Worm (Caenorhabditis elegans): Measurements from ENCODE around the gene srh-37.

Gene srh-37

DNA sequence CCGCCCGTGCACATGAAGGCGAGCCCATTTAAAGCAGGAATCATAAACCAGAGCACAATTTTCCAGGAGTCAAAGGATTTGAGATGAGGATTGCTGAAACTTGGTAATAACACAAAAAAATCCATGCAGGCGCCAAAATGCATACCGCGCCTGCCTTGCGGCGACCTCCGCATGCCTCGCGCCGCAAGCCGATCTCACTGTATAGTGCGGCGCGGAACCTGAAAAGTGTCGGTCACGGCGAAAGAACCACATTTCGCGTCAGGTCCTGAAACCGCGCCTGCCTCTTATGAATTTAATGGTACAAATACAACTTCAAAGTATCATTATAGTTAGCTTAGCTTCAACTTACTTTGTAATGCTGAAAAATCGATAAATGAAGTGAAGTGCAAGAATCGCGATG lies 11.8 kb downstream of the srh-37 start:
- TF ChIP-seq sea-1 (GFP tag; conservative IDR thresholded peaks at IDR 0.05) (no peak), pes-1 (GFP tag; IDR thresholded peaks at IDR 0.05) (no peak), flt-1 (GFP tag; IDR thresholded peaks at IDR 0.05) (no peak), B0310.2 (tag; optimal IDR thresholded peaks at IDR 0.05) (no peak), ceh-36 (tag; optimal IDR thresholded peaks at IDR 0.05) (no peak), tbx-11 (GFP tag; IDR thresholded peaks at IDR 0.05) (no peak), tbx-37 (GFP tag; conservative IDR thresholded peaks at IDR 0.05) (no peak), hmbx-1 (tag; optimal IDR thresholded peaks at IDR 0.05) (no peak), ama-1 (optimal IDR thresholded peaks at IDR 0.05) (no peak), ets-7 (tag; optimal IDR thresholded peaks at IDR 0.05) (no peak), hnd-1 (tag; optimal IDR thresholded peaks at IDR 0.05) (no peak), scrt-1 (GFP tag; IDR thresholded peaks at IDR 0.05) (no peak), aly-1 (tag; optimal IDR thresholded peaks at IDR 0.05) (no peak), F13C5.2 (tag; optimal IDR thresholded peaks at IDR 0.05) (no peak), hmg-4 (GFP tag; optimal IDR thresholded peaks at IDR 0.05) (no peak), ceh-13 (GFP tag; optimal IDR thresholded peaks at IDR 0.05) (no peak), tra-4 (tag; optimal IDR thresholded peaks at IDR 0.05) (no peak)

ce11 chrV:497399-497798 lies 14.9 kb downstream of the srh-37 start, which contains the start of gene T01G6.1:
T01G6.1 (plus strand) TSS chrV:497699.
- TF ChIP-seq B0310.2 (tag; optimal IDR thresholded peaks at IDR 0.05), result no peak
- TF ChIP-seq ceh-13 (GFP tag; optimal IDR thresholded peaks at IDR 0.05), result no peak
- no peak for TF ChIP-seq F13C5.2 (tag; optimal IDR thresholded peaks at IDR 0.05)
- TF ChIP-seq scrt-1 (GFP tag; IDR thresholded peaks at IDR 0.05), result no peak
- no peak for TF ChIP-seq aly-1 (tag; optimal IDR thresholded peaks at IDR 0.05)
- no peak for TF ChIP-seq hmbx-1 (tag; optimal IDR thresholded peaks at IDR 0.05)
- TF ChIP-seq tbx-11 (GFP tag; IDR thresholded peaks at IDR 0.05), result no peak
- TF ChIP-seq ama-1 (optimal IDR thresholded peaks at IDR 0.05), result no peak
- no peak for TF ChIP-seq tra-4 (tag; optimal IDR thresholded peaks at IDR 0.05)
- TF ChIP-seq pes-1 (GFP tag; IDR thresholded peaks at IDR 0.05), result no peak

DNA sequence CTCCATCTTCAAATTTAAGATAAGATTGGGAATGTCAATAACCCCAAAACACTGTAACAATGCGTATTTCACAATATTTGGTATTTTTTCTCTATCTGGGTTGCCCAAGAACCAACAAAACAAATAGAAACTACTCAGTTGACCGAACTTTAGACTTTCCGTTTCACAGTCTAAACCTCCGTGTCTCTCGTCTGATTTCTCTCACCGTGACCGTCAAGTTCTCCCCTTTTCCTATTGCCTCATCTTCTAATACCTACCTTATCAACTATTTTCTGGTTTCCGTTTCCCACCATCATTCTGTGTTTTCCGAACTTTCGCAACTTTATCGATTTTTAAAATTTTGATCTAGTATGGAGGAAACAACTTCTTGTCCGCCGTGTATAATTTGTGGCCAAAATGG lies 18.0 kb downstream of the srh-37 start, which contains the start of gene nhr-131:
Gene nhr-131, plus strand, starts transcription at position 87 of the 400 bp plus-strand sequence.
- no peak for TF ChIP-seq B0310.2 (tag; optimal IDR thresholded peaks at IDR 0.05)
- no peak for TF ChIP-seq ets-7 (tag; optimal IDR thresholded peaks at IDR 0.05)
- no peak for TF ChIP-seq sea-1 (GFP tag; conservative IDR thresholded peaks at IDR 0.05)
- no peak for TF ChIP-seq hnd-1 (tag; optimal IDR thresholded peaks at IDR 0.05)
- TF ChIP-seq tra-4 (tag; optimal IDR thresholded peaks at IDR 0.05), result no peak
- no peak for TF ChIP-seq hmg-4 (GFP tag; optimal IDR thresholded peaks at IDR 0.05)
- no peak for TF ChIP-seq tbx-37 (GFP tag; conservative IDR thresholded peaks at IDR 0.05)
- TF ChIP-seq ceh-36 (tag; optimal IDR thresholded peaks at IDR 0.05), result no peak

- TF ChIP-seq hmbx-1 (tag; optimal IDR thresholded peaks at IDR 0.05) (no peak), F13C5.2 (tag; optimal IDR thresholded peaks at IDR 0.05) (no peak), pes-1 (GFP tag; IDR thresholded peaks at IDR 0.05) (no peak), tbx-11 (GFP tag; IDR thresholded peaks at IDR 0.05) (no peak), sea-1 (GFP tag; conservative IDR thresholded peaks at IDR 0.05) (no peak), ama-1 (optimal IDR thresholded peaks at IDR 0.05) (no peak), tra-4 (tag; optimal IDR thresholded peaks at IDR 0.05) (no peak)
Measured at ce11 chrV:491432-491831, 20.9 kb downstream of the srh-37 start, which contains the start of gene str-196. str-196 (plus strand) TSS chrV:491732.

DNA sequence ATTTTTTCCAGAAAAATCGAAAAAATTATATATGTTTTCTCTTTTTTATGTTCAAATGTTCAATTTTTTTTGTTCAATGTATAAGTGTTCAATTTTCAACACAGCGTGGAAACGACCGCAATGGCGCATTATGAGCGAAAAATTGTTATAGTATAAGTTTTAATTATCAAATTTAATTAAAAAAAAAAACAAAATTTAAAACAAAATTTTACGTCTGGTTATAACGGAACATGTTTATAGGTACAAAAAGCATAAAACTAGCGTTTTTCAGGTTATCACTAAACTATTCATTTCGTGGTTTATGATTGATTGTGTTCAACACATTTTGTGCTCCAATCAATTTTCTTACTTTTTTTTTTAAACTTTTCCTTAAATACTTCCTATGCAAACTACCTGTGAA lies 23.0 kb downstream of the srh-37 start, which contains the start of gene nhr-106:
Gene nhr-106, plus strand, starts transcription at position 301 of the 400 bp plus-strand sequence.
- TF ChIP-seq hmbx-1 (tag; optimal IDR thresholded peaks at IDR 0.05), result no peak
- no peak for TF ChIP-seq ets-7 (tag; optimal IDR thresholded peaks at IDR 0.05)
- no peak for TF ChIP-seq flt-1 (GFP tag; IDR thresholded peaks at IDR 0.05)
- TF ChIP-seq scrt-1 (GFP tag; IDR thresholded peaks at IDR 0.05), result no peak

- TF ChIP-seq sea-1 (GFP tag; conservative IDR thresholded peaks at IDR 0.05) (no peak), hmbx-1 (tag; optimal IDR thresholded peaks at IDR 0.05) (no peak), flt-1 (GFP tag; IDR thresholded peaks at IDR 0.05) (no peak), aly-1 (tag; optimal IDR thresholded peaks at IDR 0.05) (no peak), hnd-1 (tag; optimal IDR thresholded peaks at IDR 0.05) (no peak), hmg-4 (GFP tag; optimal IDR thresholded peaks at IDR 0.05) (no peak), pes-1 (GFP tag; IDR thresholded peaks at IDR 0.05) (no peak), ceh-36 (tag; optimal IDR thresholded peaks at IDR 0.05) (no peak), ets-7 (tag; optimal IDR thresholded peaks at IDR 0.05) (no peak), scrt-1 (GFP tag; IDR thresholded peaks at IDR 0.05) (no peak), tra-4 (tag; optimal IDR thresholded peaks at IDR 0.05) (no peak), B0310.2 (tag; optimal IDR thresholded peaks at IDR 0.05) (no peak), tbx-37 (GFP tag; conservative IDR thresholded peaks at IDR 0.05) (no peak), ama-1 (optimal IDR thresholded peaks at IDR 0.05) (no peak), F13C5.2 (tag; optimal IDR thresholded peaks at IDR 0.05) (no peak), tbx-11 (GFP tag; IDR thresholded peaks at IDR 0.05) (no peak), ceh-13 (GFP tag; optimal IDR thresholded peaks at IDR 0.05) (no peak)
Measured at ce11 chrV:487980-488379, 24.3 kb downstream of the srh-37 start.

DNA sequence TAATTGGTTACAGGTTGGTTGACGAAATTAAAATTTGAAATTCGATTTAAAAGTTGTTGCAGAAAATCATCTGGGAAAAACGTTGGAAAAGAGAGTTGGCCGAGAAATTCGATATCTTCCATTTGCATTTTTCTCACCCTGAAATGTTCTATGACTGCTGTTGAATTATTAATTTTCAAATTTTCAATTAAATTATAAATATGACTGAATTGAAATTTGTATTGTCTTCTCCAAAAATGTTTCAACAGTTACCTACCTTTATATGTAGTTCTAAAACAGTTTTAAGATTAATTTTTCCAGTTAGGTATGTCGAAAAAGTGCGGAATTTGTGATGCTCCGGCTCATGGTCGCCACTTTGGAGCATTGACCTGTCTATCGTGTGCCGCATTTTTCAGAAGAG lies 25.6 kb downstream of the srh-37 start, which contains the start of gene nhr-211:
Gene nhr-211, plus strand, starts transcription at position 301 of the 400 bp plus-strand sequence.
- TF ChIP-seq tbx-37 (GFP tag; conservative IDR thresholded peaks at IDR 0.05), result no peak
- no peak for TF ChIP-seq ceh-13 (GFP tag; optimal IDR thresholded peaks at IDR 0.05)
- no peak for TF ChIP-seq hnd-1 (tag; optimal IDR thresholded peaks at IDR 0.05)
- no peak for TF ChIP-seq ama-1 (optimal IDR thresholded peaks at IDR 0.05)
- no peak for TF ChIP-seq flt-1 (GFP tag; IDR thresholded peaks at IDR 0.05)
- no peak for TF ChIP-seq pes-1 (GFP tag; IDR thresholded peaks at IDR 0.05)
- no peak for TF ChIP-seq B0310.2 (tag; optimal IDR thresholded peaks at IDR 0.05)
- no peak for TF ChIP-seq ceh-36 (tag; optimal IDR thresholded peaks at IDR 0.05)
- no peak for TF ChIP-seq tbx-11 (GFP tag; IDR thresholded peaks at IDR 0.05)
- TF ChIP-seq sea-1 (GFP tag; conservative IDR thresholded peaks at IDR 0.05), result no peak
- no peak for TF ChIP-seq hmg-4 (GFP tag; optimal IDR thresholded peaks at IDR 0.05)
- no peak for TF ChIP-seq ets-7 (tag; optimal IDR thresholded peaks at IDR 0.05)
- no peak for TF ChIP-seq tra-4 (tag; optimal IDR thresholded peaks at IDR 0.05)
- TF ChIP-seq hmbx-1 (tag; optimal IDR thresholded peaks at IDR 0.05), result no peak
- TF ChIP-seq F13C5.2 (tag; optimal IDR thresholded peaks at IDR 0.05), result no peak
- TF ChIP-seq aly-1 (tag; optimal IDR thresholded peaks at IDR 0.05), result no peak
- TF ChIP-seq scrt-1 (GFP tag; IDR thresholded peaks at IDR 0.05), result no peak

Measured in whole organism, early embryonic.